Fruit fly (Drosophila melanogaster) whole organism, embryonic: ENCODE data around the gene CG42489.

Source experiments
- CG10431 ChIP-seq: fragments of 200-800 bp; sonication (Bioruptor generic); optimal IDR thresholded peaks from 3 replicates; lab custom pipeline; 2018; ENCODE audit warnings: missing biosample characterization, mild to moderate bottlenecking, missing genetic modification characterization
- CG11695 ChIP-seq: fragments of 200-800 bp; sonication (Bioruptor generic); IDR thresholded peaks from 3 replicates; pipeline ENCODE4 v1.3.6; 2022; ENCODE audit warnings: missing biosample characterization, missing genetic modification characterization
- CG12071 ChIP-seq: fragments of 200-800 bp; sonication (Bioruptor generic); optimal IDR thresholded peaks from 3 replicates; lab custom pipeline; 2018; ENCODE audit warnings: missing biosample characterization, mild to moderate bottlenecking, missing genetic modification characterization
- CG12769 ChIP-seq: fragments of 200-800 bp; sonication (Bioruptor generic); optimal IDR thresholded peaks from 2 replicates; lab custom pipeline; 2019; ENCODE audit warnings: missing biosample characterization, mild to moderate bottlenecking, missing genetic modification characterization, moderate library complexity
- CG13424 ChIP-seq: fragments of 200-800 bp; sonication (Bioruptor generic); optimal IDR thresholded peaks from 2 replicates; lab custom pipeline; 2019; ENCODE audit warnings: missing biosample characterization, mild to moderate bottlenecking, missing genetic modification characterization, moderate library complexity
- CG13894 ChIP-seq: fragments of 200-800 bp; sonication (Bioruptor generic); optimal IDR thresholded peaks from 3 replicates; lab custom pipeline; 2018; ENCODE audit warnings: missing biosample characterization, mild to moderate bottlenecking, missing genetic modification characterization, moderate library complexity
- CG14441 ChIP-seq: fragments of 200-800 bp; sonication (Bioruptor generic); IDR thresholded peaks from 2 replicates; pipeline ENCODE4 v1.3.6; 2022; ENCODE audit warnings: missing biosample characterization, missing genetic modification characterization
- CG1603 ChIP-seq: fragments of 200-800 bp; sonication (Bioruptor generic); optimal IDR thresholded peaks from 2 replicates; lab custom pipeline; 2019; ENCODE audit warnings: missing biosample characterization, mild to moderate bottlenecking, missing genetic modification characterization, moderate library complexity
- CG17802 ChIP-seq: fragments of 200-800 bp; sonication (Bioruptor generic); optimal IDR thresholded peaks from 2 replicates; lab custom pipeline; 2018; ENCODE audit warnings: missing biosample characterization, mild to moderate bottlenecking, missing genetic modification characterization, moderate library complexity
- CG18599 ChIP-seq: fragments of 200-800 bp; sonication (Bioruptor generic); optimal IDR thresholded peaks from 3 replicates; lab custom pipeline; 2017; ENCODE audit warnings: missing biosample characterization, missing genetic modification characterization, mild to moderate bottlenecking, moderate library complexity, missing genetic modification reagents
- CG2116 ChIP-seq: fragments of 200-800 bp; sonication (Bioruptor generic); optimal IDR thresholded peaks from 3 replicates; lab custom pipeline; 2018; ENCODE audit warnings: missing biosample characterization, mild to moderate bottlenecking, missing genetic modification characterization
- CG2678 ChIP-seq: fragments of 200-800 bp; sonication (Bioruptor generic); optimal IDR thresholded peaks from 3 replicates; lab custom pipeline; 2019; ENCODE audit warnings: missing biosample characterization, mild to moderate bottlenecking, missing genetic modification characterization, moderate library complexity
- CG31365 ChIP-seq: fragments of 200-800 bp; sonication (Bioruptor generic); optimal IDR thresholded peaks from 2 replicates; lab custom pipeline; 2018; ENCODE audit warnings: missing biosample characterization, mild to moderate bottlenecking, missing genetic modification characterization
- CG31441 ChIP-seq: fragments of 200-800 bp; sonication (Bioruptor generic); IDR thresholded peaks from 2 replicates; pipeline ENCODE4 v1.3.6; 2022; ENCODE audit warnings: missing biosample characterization, missing genetic modification characterization
- CG7839 ChIP-seq: fragments of 200-800 bp; sonication (Bioruptor generic); optimal IDR thresholded peaks from 3 replicates; lab custom pipeline; 2018; ENCODE audit warnings: missing biosample characterization, mild to moderate bottlenecking, missing genetic modification characterization, moderate library complexity
- CG9215 ChIP-seq: fragments of 200-800 bp; sonication (Bioruptor generic); IDR thresholded peaks from 2 replicates; pipeline ENCODE4 v1.3.6; 2022; ENCODE audit warnings: missing biosample characterization, missing genetic modification characterization
- CG9797 ChIP-seq: fragments of 200-800 bp; sonication (Bioruptor generic); optimal IDR thresholded peaks from 3 replicates; lab custom pipeline; 2018; ENCODE audit warnings: missing biosample characterization, mild to moderate bottlenecking, missing genetic modification characterization
- CoRest ChIP-seq: fragments of 200-800 bp; sonication (Bioruptor generic); optimal IDR thresholded peaks from 3 replicates; lab custom pipeline; 2018; ENCODE audit warnings: missing biosample characterization, mild to moderate bottlenecking, missing genetic modification characterization, moderate library complexity
- Fer1 ChIP-seq: fragments of 200-800 bp; sonication (Bioruptor generic); optimal IDR thresholded peaks from 2 replicates; lab custom pipeline; 2017; ENCODE audit warnings: missing biosample characterization, mild to moderate bottlenecking, missing genetic modification characterization
- Fer3 ChIP-seq: fragments of 200-800 bp; sonication (Bioruptor generic); optimal IDR thresholded peaks from 2 replicates; lab custom pipeline; 2018; ENCODE audit warnings: missing biosample characterization, mild to moderate bottlenecking, missing genetic modification characterization, moderate library complexity
- Hey ChIP-seq: fragments of 200-800 bp; sonication (Bioruptor generic); optimal IDR thresholded peaks from 3 replicates; lab custom pipeline; 2018; ENCODE audit warnings: missing biosample characterization, mild to moderate bottlenecking, missing genetic modification characterization
- HmgZ ChIP-seq: fragments of 200-800 bp; sonication (Bioruptor generic); optimal IDR thresholded peaks from 2 replicates; lab custom pipeline; 2018; ENCODE audit warnings: missing biosample characterization, mild to moderate bottlenecking, missing genetic modification characterization
- Hsf ChIP-seq: fragments of 200-800 bp; sonication (Bioruptor generic); optimal IDR thresholded peaks from 3 replicates; lab custom pipeline; 2016; ENCODE audit warnings: missing biosample characterization, missing genetic modification characterization
- Mad ChIP-seq: fragments of 200-800 bp; sonication (Bioruptor generic); optimal IDR thresholded peaks from 2 replicates; lab custom pipeline; 2016; ENCODE audit warnings: missing biosample characterization, missing genetic modification characterization
- NC2α ChIP-seq: fragments of 200-800 bp; sonication (Bioruptor generic); optimal IDR thresholded peaks from 2 replicates; lab custom pipeline; 2016; ENCODE audit warnings: missing biosample characterization, missing genetic modification characterization
- Six4 ChIP-seq: fragments of 200-800 bp; sonication (Bioruptor generic); optimal IDR thresholded peaks from 2 replicates; lab custom pipeline; 2016; ENCODE audit warnings: missing biosample characterization, missing genetic modification characterization
- Sox102F ChIP-seq: fragments of 200-800 bp; sonication (Bioruptor generic); optimal IDR thresholded peaks from 2 replicates; lab custom pipeline; 2018; ENCODE audit warnings: missing biosample characterization, mild to moderate bottlenecking, missing genetic modification characterization, moderate library complexity
- Usf ChIP-seq: fragments of 200-800 bp; sonication (Bioruptor generic); optimal IDR thresholded peaks from 2 replicates; lab custom pipeline; 2017; ENCODE audit warnings: missing genotype, missing biosample characterization, missing genetic modification characterization
- Xbp1 ChIP-seq: fragments of 200-800 bp; sonication (Bioruptor generic); optimal IDR thresholded peaks from 3 replicates; lab custom pipeline; 2016; ENCODE audit warnings: missing biosample characterization, mild to moderate bottlenecking, missing genetic modification characterization
- chm ChIP-seq: fragments of 200-800 bp; sonication (Bioruptor generic); IDR thresholded peaks from 2 replicates; pipeline ENCODE4 v1.3.6; 2022; ENCODE audit warnings: missing biosample characterization, missing genetic modification characterization
- dimm ChIP-seq: fragments of 200-800 bp; sonication (Bioruptor generic); IDR thresholded peaks from 2 replicates; pipeline ENCODE4 v1.3.6; 2022; ENCODE audit warnings: missing biosample characterization, missing genetic modification characterization
- gcm2 ChIP-seq: fragments of 200-800 bp; sonication (Bioruptor generic); optimal IDR thresholded peaks from 2 replicates; lab custom pipeline; 2016; ENCODE audit warnings: missing biosample characterization, missing genetic modification characterization
- gem ChIP-seq: fragments of 200-800 bp; sonication (Bioruptor generic); optimal IDR thresholded peaks from 2 replicates; lab custom pipeline; 2019; ENCODE audit warnings: missing biosample characterization, mild to moderate bottlenecking, missing genetic modification characterization, moderate library complexity
- ham ChIP-seq: fragments of 200-800 bp; sonication (Bioruptor generic); IDR thresholded peaks from 2 replicates; pipeline ENCODE4 v1.3.6; 2022; ENCODE audit warnings: missing biosample characterization, missing genetic modification characterization
- kah ChIP-seq: fragments of 200-800 bp; sonication (Bioruptor generic); optimal IDR thresholded peaks from 2 replicates; lab custom pipeline; 2018; ENCODE audit warnings: missing biosample characterization, mild to moderate bottlenecking, missing genetic modification characterization
- lab ChIP-seq: fragments of 200-800 bp; sonication (Bioruptor generic); optimal IDR thresholded peaks from 3 replicates; lab custom pipeline; 2017; ENCODE audit warnings: missing biosample characterization, missing genetic modification characterization, mild to moderate bottlenecking, moderate library complexity, missing genetic modification reagents
- lbe ChIP-seq: fragments of 200-800 bp; sonication (Bioruptor generic); optimal IDR thresholded peaks from 2 replicates; lab custom pipeline; 2016; ENCODE audit warnings: missing biosample characterization, mild to moderate bottlenecking, missing genetic modification characterization
- lilli ChIP-seq: fragments of 200-800 bp; sonication (Bioruptor generic); optimal IDR thresholded peaks from 3 replicates; lab custom pipeline; 2016; ENCODE audit warnings: missing biosample characterization, missing genetic modification characterization
- luna ChIP-seq: fragments of 200-800 bp; sonication (Bioruptor generic); optimal IDR thresholded peaks from 2 replicates; lab custom pipeline; 2016; ENCODE audit warnings: missing biosample characterization, missing genetic modification characterization
- mirr ChIP-seq: fragments of 200-800 bp; sonication (Bioruptor generic); optimal IDR thresholded peaks from 3 replicates; lab custom pipeline; 2018; ENCODE audit warnings: missing biosample characterization, mild to moderate bottlenecking, missing genetic modification characterization
- pan ChIP-seq, 4 experiments: fragments of >200 bp in 3 of 4; fragments of 200-800 bp in 1 of 4; sonication (Bioruptor generic) in 1 of 4; optimal IDR thresholded peaks in 3 of 4; IDR thresholded peaks in 1 of 4; 2 replicates each; pipeline versions ENCODE4 v1.3.6 to Lab custom; 2017 to 2022; ENCODE audit warnings: missing biosample characterization in 2 of 4, missing genetic modification characterization in 2 of 4, mixed read lengths in 1 of 4
- pho ChIP-seq: fragments of 200-800 bp; sonication (Bioruptor generic); optimal IDR thresholded peaks from 2 replicates; lab custom pipeline; 2016; ENCODE audit warnings: missing biosample characterization, missing genetic modification characterization
- ro ChIP-seq: fragments of 200-800 bp; sonication (Bioruptor generic); IDR thresholded peaks from 2 replicates; pipeline ENCODE4 v1.3.6; 2022; ENCODE audit warnings: missing biosample characterization, missing genetic modification characterization
- sens ChIP-seq: fragments of 200-800 bp; sonication (Bioruptor generic); peaks from one replicate; lab custom pipeline; 2016; ENCODE audit warnings: missing biosample characterization, missing genetic modification characterization
- slbo ChIP-seq: fragments of 200-800 bp; sonication (Bioruptor generic); IDR thresholded peaks from 2 replicates; pipeline ENCODE4 v1.3.6; 2022; ENCODE audit warnings: missing biosample characterization, missing genetic modification characterization
- stc ChIP-seq: fragments of 200-800 bp; sonication (Bioruptor generic); IDR thresholded peaks from 2 replicates; pipeline ENCODE4 v1.3.6; 2022; ENCODE audit warnings: missing biosample characterization, missing genetic modification characterization
- tap ChIP-seq: fragments of 200-800 bp; optimal IDR thresholded peaks from 3 replicates; lab custom pipeline; 2019; ENCODE audit warnings: missing biosample characterization, mild to moderate bottlenecking, missing genetic modification characterization, moderate library complexity
- tgo ChIP-seq: fragments of 200-800 bp; sonication (Bioruptor generic); IDR thresholded peaks from 3 replicates; pipeline ENCODE4 v1.3.6; 2022; ENCODE audit warnings: missing biosample characterization, missing genetic modification characterization
- tx ChIP-seq: fragments of 200-800 bp; sonication (Bioruptor generic); optimal IDR thresholded peaks from 2 replicates; lab custom pipeline; 2016; ENCODE audit warnings: missing biosample characterization, missing genetic modification characterization
- vvl ChIP-seq: fragments of 200-800 bp; sonication (Bioruptor generic); IDR thresholded peaks from 2 replicates; pipeline ENCODE4 v1.3.6; 2022; ENCODE audit warnings: missing biosample characterization, missing genetic modification characterization

CG42489 gene

DNA sequence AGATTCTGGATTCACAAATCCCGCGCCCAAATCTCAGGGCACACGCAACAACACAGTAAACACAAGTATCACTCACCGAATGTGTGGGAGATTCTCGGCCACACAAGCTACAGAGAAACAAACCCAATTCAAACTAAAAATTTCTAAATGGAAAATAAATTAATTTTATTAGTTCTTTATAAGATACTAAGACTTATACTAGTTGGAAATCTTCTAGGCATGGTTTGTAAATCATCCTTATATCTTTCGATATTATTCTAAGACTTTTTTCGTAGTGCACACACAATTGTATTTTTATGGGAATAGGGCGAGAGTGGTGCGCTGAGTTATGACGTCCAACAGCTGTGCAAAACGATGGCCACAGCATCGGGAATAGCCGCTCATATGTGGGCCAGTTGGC is 35.5 kb downstream of the CG42489 start (continued):
- TF ChIP-seq vvl (GFP tag; lab: Robert Waterston, UW) (0 out of 2 replicates have a peak, but pooled peaks have one; percentile 11), ro (GFP tag; lab: Robert Waterston, UW) (no peak), ham (no peak), CG2116 (GFP tag; lab: Kevin White, UChicago) (no peak), Mad (GFP tag; lab: Kevin White, UChicago) (no peak), CG13894 (tag; lab: Kevin White, UChicago) (peak; percentile 19), stc (0 out of 2 replicates have a peak, but pooled peaks have one; percentile 18), CG13424 (tag; lab: Kevin White, UChicago) (no peak), NC2α (GFP tag; lab: Kevin White, UChicago) (no peak), CG9215 (peak; percentile 35), CG11695 (GFP tag; lab: Robert Waterston, UW) (no peak), Six4 (GFP tag; lab: Kevin White, UChicago) (no peak), CG31441 (GFP tag; lab: Robert Waterston, UW) (peak; percentile 43), CG12071 (GFP tag; lab: Kevin White, UChicago) (no peak), lilli (GFP tag; lab: Kevin White, UChicago) (no peak), dimm (GFP tag; lab: Robert Waterston, UW) (no peak), lab (GFP tag; lab: Kevin White, UChicago) (peak; percentile 42), pan (optimal IDR thresholded peaks at IDR 0.05; lab: Kevin White, UChicago) (no peak), pan (GFP tag; optimal IDR thresholded peaks at IDR 0.05 in 1 of 2, IDR thresholded peaks at IDR 0.05 in 1 of 2) (peak in 1 of 2 experiments; percentile 32), CG9797 (no peak), CG14441 (no peak), Xbp1 (no peak), gem (tag; lab: Kevin White, UChicago) (peak; percentile 18), CG7839 (tag; lab: Kevin White, UChicago) (peak; percentile 31), tap (tag; lab: Kevin White, UChicago) (peak; percentile 43), Sox102F (peak; percentile 14), CG10431 (no peak), mirr (GFP tag; lab: Kevin White, UChicago) (no peak), luna (GFP tag; lab: Kevin White, UChicago) (no peak), CG31365 (no peak), kah (GFP tag; lab: Kevin White, UChicago) (no peak), Fer1 (no peak), CG18599 (GFP tag; lab: Kevin White, UChicago) (peak; percentile 56), lbe (no peak), Usf (GFP tag; lab: Kevin White, UChicago) (no peak), Hey (tag; lab: Kevin White, UChicago) (no peak), HmgZ (tag; lab: Kevin White, UChicago) (no peak), CG17802 (no peak), Fer3 (tag; lab: Kevin White, UChicago) (peak; percentile 14), tx (GFP tag; lab: Kevin White, UChicago) (no peak), Hsf (GFP tag; lab: Kevin White, UChicago) (no peak), CG1603 (tag; lab: Kevin White, UChicago) (no peak), pho (GFP tag; lab: Kevin White, UChicago) (no peak), slbo (GFP tag; lab: Robert Waterston, UW) (peak; percentile 5; the same call in 1 of the 2 replicates), gcm2 (no peak), CG2678 (tag; lab: Kevin White, UChicago) (peak; percentile 55), CG12769 (tag; lab: Kevin White, UChicago) (no peak), tgo (GFP tag; lab: Robert Waterston, UW) (peak; percentile 42; the same call in 2 of the 3 replicates), CoRest (peak; percentile 2), sens (GFP tag; lab: Kevin White, UChicago) (peak; percentile 43), chm (no peak)
- TF ChIP-seq, all 482 proteins: peak for 31
